Fruit fly (Drosophila melanogaster) whole organism, adult: ENCODE data around the gene CG7565.

Source experiments
- CG11617 ChIP-seq: fragments of 200-800 bp; sonication (Bioruptor generic); optimal IDR thresholded peaks from 2 replicates; lab custom pipeline; 2017; ENCODE audit warnings: mild to moderate bottlenecking, missing biosample characterization, missing genetic modification reagents, missing genetic modification characterization
- CG12768 ChIP-seq: fragments of 200-800 bp; sonication (Bioruptor generic); optimal IDR thresholded peaks from 2 replicates; lab custom pipeline; 2017; ENCODE audit warnings: missing biosample characterization, missing genetic modification characterization, mild to moderate bottlenecking, moderate library complexity, missing genetic modification reagents
- CG14711 ChIP-seq: fragments of 200-800 bp; sonication (Bioruptor generic); optimal IDR thresholded peaks from 2 replicates; lab custom pipeline; 2018; ENCODE audit warnings: missing biosample characterization, mild to moderate bottlenecking, missing genetic modification characterization, moderate library complexity
- CG1620 ChIP-seq: fragments of 200-800 bp; sonication (Bioruptor generic); optimal IDR thresholded peaks from 2 replicates; lab custom pipeline; 2016; ENCODE audit warnings: missing biosample characterization, missing genetic modification characterization
- CG33017 ChIP-seq: fragments of 200-800 bp; sonication (Bioruptor generic); optimal IDR thresholded peaks from 2 replicates; lab custom pipeline; 2018; ENCODE audit warnings: missing biosample characterization, mild to moderate bottlenecking, missing genetic modification characterization, moderate library complexity
- CG5204 ChIP-seq: fragments of 200-800 bp; sonication (Bioruptor generic); optimal IDR thresholded peaks from 2 replicates; lab custom pipeline; 2016; ENCODE audit warnings: missing biosample characterization, missing genetic modification characterization
- CG7045 ChIP-seq: fragments of 200-800 bp; sonication (Bioruptor generic); optimal IDR thresholded peaks from 2 replicates; lab custom pipeline; 2017; ENCODE audit warnings: missing biosample characterization, mild to moderate bottlenecking, missing genetic modification characterization
- CG7101 ChIP-seq: fragments of 200-800 bp; sonication (Bioruptor generic); optimal IDR thresholded peaks from 2 replicates; lab custom pipeline; 2018; ENCODE audit warnings: missing biosample characterization, mild to moderate bottlenecking, missing genetic modification characterization, moderate library complexity
- Clk ChIP-seq: fragments of 200-800 bp; sonication (Bioruptor generic); optimal IDR thresholded peaks from 2 replicates; lab custom pipeline; 2017; ENCODE audit warnings: missing biosample characterization, missing genetic modification characterization
- Crg-1 ChIP-seq: fragments of 200-800 bp; sonication (Bioruptor generic); optimal IDR thresholded peaks from 2 replicates; lab custom pipeline; 2016; ENCODE audit warnings: missing biosample characterization, missing genetic modification characterization
- Hr96 ChIP-seq: fragments of 200-800 bp; sonication (Bioruptor generic); optimal IDR thresholded peaks from 2 replicates; lab custom pipeline; 2016; ENCODE audit warnings: missing biosample characterization, missing genetic modification characterization
- Mnt ChIP-seq: fragments of 200-800 bp; sonication (Bioruptor generic); optimal IDR thresholded peaks from 2 replicates; lab custom pipeline; 2016; ENCODE audit warnings: missing biosample characterization, mild to moderate bottlenecking, missing genetic modification characterization
- bab1 ChIP-seq: fragments of 200-800 bp; sonication (Bioruptor generic); optimal IDR thresholded peaks from 3 replicates; lab custom pipeline; 2019; ENCODE audit warnings: missing biosample characterization, mild to moderate bottlenecking, missing genetic modification characterization, moderate library complexity
- cic ChIP-seq: fragments of 200-800 bp; sonication (Bioruptor generic); optimal IDR thresholded peaks from 2 replicates; lab custom pipeline; 2017; ENCODE audit warnings: missing biosample characterization, mild to moderate bottlenecking, missing genetic modification characterization, moderate library complexity
- cnc ChIP-seq, 2 experiments: fragments of >200 bp; optimal IDR thresholded peaks; 2 replicates each; lab custom pipeline; 2017
- kay ChIP-seq: fragments of 200-800 bp; sonication (Bioruptor generic); peaks from one replicate; lab custom pipeline; 2016; ENCODE audit warnings: missing biosample characterization, missing genetic modification characterization, borderline replicate concordance
- ovo ChIP-seq: fragments of 200-800 bp; sonication (Bioruptor generic); optimal IDR thresholded peaks from 2 replicates; lab custom pipeline; 2016; ENCODE audit warnings: missing biosample characterization, missing genetic modification characterization
- pad ChIP-seq: fragments of 200-800 bp; sonication (Bioruptor generic); optimal IDR thresholded peaks from 3 replicates; lab custom pipeline; 2017; ENCODE audit warnings: missing biosample characterization, missing genetic modification characterization, mild to moderate bottlenecking, moderate library complexity, missing genetic modification reagents
- tj ChIP-seq: fragments of 200-800 bp; sonication (Bioruptor generic); optimal IDR thresholded peaks from 3 replicates; lab custom pipeline; 2017; ENCODE audit warnings: missing biosample characterization, mild to moderate bottlenecking, missing genetic modification characterization, moderate library complexity
- toe ChIP-seq: fragments of 200-800 bp; sonication (Bioruptor generic); optimal IDR thresholded peaks from 2 replicates; lab custom pipeline; 2016; ENCODE audit warnings: missing biosample characterization, missing genetic modification characterization

The CG7565 gene

DNA sequence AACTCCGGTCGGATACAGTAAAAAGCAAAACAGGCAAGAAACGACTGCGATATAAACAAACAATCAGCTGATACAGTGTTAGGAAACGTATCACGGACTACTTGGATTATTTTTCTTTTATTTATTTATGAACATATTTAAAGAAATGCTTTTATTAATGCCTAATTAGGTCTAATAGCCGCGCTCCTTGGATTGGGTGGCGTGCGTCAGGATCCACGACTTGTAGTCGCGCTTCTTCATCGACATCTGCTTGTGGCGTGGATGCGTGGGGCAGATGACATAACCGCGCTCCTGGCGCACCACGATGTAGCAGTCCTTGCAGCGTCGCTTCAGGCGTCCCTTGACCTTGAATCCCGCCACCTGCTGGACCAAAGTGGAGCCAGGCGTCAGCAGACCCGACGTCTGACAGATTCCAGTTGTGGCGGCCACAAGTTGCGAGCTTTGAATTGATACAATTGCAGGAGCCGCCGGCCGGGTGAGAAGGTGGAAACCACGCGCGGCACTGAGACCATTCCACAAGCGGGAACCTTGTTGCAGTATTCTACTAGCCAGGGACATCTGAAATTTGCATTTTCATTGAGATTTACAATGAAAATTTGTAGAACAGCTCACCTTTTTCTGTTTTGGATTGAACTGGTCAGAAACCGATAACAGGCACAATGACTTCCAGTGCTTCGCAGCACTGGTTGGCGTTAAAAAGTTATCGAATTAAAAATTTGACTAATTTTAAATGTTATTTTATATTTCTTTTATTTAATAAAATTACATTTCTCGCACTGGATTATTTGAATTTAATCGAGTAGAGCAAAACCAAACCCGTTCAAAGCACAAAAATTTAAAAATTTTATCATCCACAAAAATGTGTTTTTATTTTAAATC, 33.1 kb upstream of the CG7565 start, which contains the start of the genes CG7550 and mRpL36:
TSS of gene CG7550 (minus strand) at position 51 of the 879 bp plus-strand sequence.
TSS of gene mRpL36 (minus strand) at position 652 of the 879 bp plus-strand sequence.
- TF ChIP-seq CG11617 (GFP tag; lab: Kevin White, UChicago) (peak; percentile 3), Hr96 (GFP tag; lab: Kevin White, UChicago) (no peak)

DNA sequence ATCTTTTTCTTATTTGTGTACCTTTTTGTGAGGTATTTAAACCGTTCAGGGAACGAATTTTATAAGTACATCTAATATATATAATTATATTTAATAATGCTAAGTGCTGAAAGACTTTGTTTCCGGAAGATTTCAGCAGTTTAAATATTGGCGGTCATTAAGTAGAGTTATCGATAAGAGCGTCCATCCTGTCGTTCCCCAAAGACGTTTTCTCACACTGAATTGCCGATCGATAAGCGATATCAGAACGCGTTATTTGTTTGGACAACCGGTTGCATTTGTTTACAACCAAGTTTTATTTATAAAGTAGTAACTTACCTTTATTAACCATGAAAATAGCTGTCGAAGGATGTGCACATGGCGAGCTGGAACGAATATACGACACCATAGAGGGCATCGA, 30.0 kb upstream of the CG7565 start, which contains the start of gene ldbr:
TSS of gene ldbr (plus strand) at position 238 of the 400 bp plus-strand sequence.
- TF ChIP-seq Clk (GFP tag; lab: Kevin White, UChicago) (no peak), CG5204 (GFP tag; lab: Kevin White, UChicago) (no peak), ovo (no peak), CG11617 (GFP tag; lab: Kevin White, UChicago) (peak; percentile 29), tj (GFP tag; lab: Kevin White, UChicago) (no peak), toe (GFP tag; lab: Kevin White, UChicago) (no peak), CG14711 (peak; percentile 44), Crg-1 (peak; percentile 18), kay (GFP tag; lab: Kevin White, UChicago) (no peak), bab1 (GFP tag; lab: Kevin White, UChicago) (peak; percentile 71), CG7045 (GFP tag; lab: Kevin White, UChicago) (no peak), Mnt (GFP tag; lab: Kevin White, UChicago) (peak; percentile 56), CG12768 (no peak), cnc (optimal IDR thresholded peaks at IDR 0.05; lab: Kevin White, UChicago) (no peak), pad (peak; percentile 17), cic (GFP tag; lab: Kevin White, UChicago) (peak; percentile 13), Hr96 (GFP tag; lab: Kevin White, UChicago) (no peak), CG7101 (tag; lab: Kevin White, UChicago) (peak; percentile 61), CG33017 (tag; lab: Kevin White, UChicago) (peak; percentile 44), CG1620 (peak; percentile 36)

- TF ChIP-seq CG7101 (tag; lab: Kevin White, UChicago) (no peak), Clk (GFP tag; lab: Kevin White, UChicago) (no peak), CG12768 (peak; percentile 20), pad (no peak), tj (GFP tag; lab: Kevin White, UChicago) (peak; percentile 91), CG5204 (GFP tag; lab: Kevin White, UChicago) (no peak), cnc (optimal IDR thresholded peaks at IDR 0.05; lab: Kevin White, UChicago) (no peak), CG33017 (tag; lab: Kevin White, UChicago) (no peak), kay (GFP tag; lab: Kevin White, UChicago) (no peak), CG11617 (GFP tag; lab: Kevin White, UChicago) (no peak), CG7045 (GFP tag; lab: Kevin White, UChicago) (no peak), CG1620 (no peak), CG14711 (no peak)
Observed at dm6 chr3L:8116809-8117208, 25.2 kb upstream of the CG7565 start.

- TF ChIP-seq CG14711: peak; percentile 77
- TF ChIP-seq CG1620: peak; percentile 89
- TF ChIP-seq tj (GFP tag; lab: Kevin White, UChicago): peak; percentile 56
- peak; percentile 72 for TF ChIP-seq ovo
- peak; percentile 79 for TF ChIP-seq CG33017 (tag; lab: Kevin White, UChicago)
- TF ChIP-seq kay (GFP tag; lab: Kevin White, UChicago): peak; percentile 99
- peak; percentile 78 for TF ChIP-seq Clk (GFP tag; lab: Kevin White, UChicago)
- no peak for TF ChIP-seq toe (GFP tag; lab: Kevin White, UChicago)
- TF ChIP-seq cnc (optimal IDR thresholded peaks at IDR 0.05; lab: Kevin White, UChicago): no peak
- peak; percentile 88 for TF ChIP-seq bab1 (GFP tag; lab: Kevin White, UChicago)
- TF ChIP-seq CG7101 (tag; lab: Kevin White, UChicago): peak; percentile 86
- TF ChIP-seq Crg-1: peak; percentile 94
- no peak for TF ChIP-seq CG5204 (GFP tag; lab: Kevin White, UChicago)
- peak; percentile 77 for TF ChIP-seq cic (GFP tag; lab: Kevin White, UChicago)
- TF ChIP-seq CG7045 (GFP tag; lab: Kevin White, UChicago): peak; percentile 88
- TF ChIP-seq pad: peak; percentile 79
- TF ChIP-seq CG11617 (GFP tag; lab: Kevin White, UChicago): peak; percentile 84
- TF ChIP-seq CG12768: peak; percentile 91
- peak; percentile 95 for TF ChIP-seq Mnt (GFP tag; lab: Kevin White, UChicago)
- TF ChIP-seq Hr96 (GFP tag; lab: Kevin White, UChicago): no peak
Observed at dm6 chr3L:8115864-8116528, 24.4 kb upstream of the CG7565 start, which contains the start of the genes Arp3 and msk. Arp3 (minus strand) TSS chr3L:8115902. msk (plus strand) TSS chr3L:8116179.

dm6 chr3L:8110171-8110570, 18.6 kb upstream of the CG7565 start, which contains the start of gene Nulp1:
Nulp1 (plus strand) TSS chr3L:8110368.
- TF ChIP-seq CG7045 (GFP tag; lab: Kevin White, UChicago) (no peak), ovo (no peak), Clk (GFP tag; lab: Kevin White, UChicago) (no peak), tj (GFP tag; lab: Kevin White, UChicago) (no peak), CG7101 (tag; lab: Kevin White, UChicago) (peak; percentile 22), toe (GFP tag; lab: Kevin White, UChicago) (no peak), pad (peak; percentile 46), CG33017 (tag; lab: Kevin White, UChicago) (peak; percentile 2), Crg-1 (peak; percentile 74), CG14711 (peak; percentile 98), Hr96 (GFP tag; lab: Kevin White, UChicago) (no peak), bab1 (GFP tag; lab: Kevin White, UChicago) (peak; percentile 33), kay (GFP tag; lab: Kevin White, UChicago) (no peak), CG5204 (GFP tag; lab: Kevin White, UChicago) (no peak), cnc (optimal IDR thresholded peaks at IDR 0.05; lab: Kevin White, UChicago) (no peak), cic (GFP tag; lab: Kevin White, UChicago) (no peak), CG11617 (GFP tag; lab: Kevin White, UChicago) (no peak), Mnt (GFP tag; lab: Kevin White, UChicago) (peak; percentile 73), CG1620 (peak; percentile 57), CG12768 (peak; percentile 40)
